Fruit fly (Drosophila melanogaster): ENCODE data around the gene CG42613.

Gene CG42613

DNA sequence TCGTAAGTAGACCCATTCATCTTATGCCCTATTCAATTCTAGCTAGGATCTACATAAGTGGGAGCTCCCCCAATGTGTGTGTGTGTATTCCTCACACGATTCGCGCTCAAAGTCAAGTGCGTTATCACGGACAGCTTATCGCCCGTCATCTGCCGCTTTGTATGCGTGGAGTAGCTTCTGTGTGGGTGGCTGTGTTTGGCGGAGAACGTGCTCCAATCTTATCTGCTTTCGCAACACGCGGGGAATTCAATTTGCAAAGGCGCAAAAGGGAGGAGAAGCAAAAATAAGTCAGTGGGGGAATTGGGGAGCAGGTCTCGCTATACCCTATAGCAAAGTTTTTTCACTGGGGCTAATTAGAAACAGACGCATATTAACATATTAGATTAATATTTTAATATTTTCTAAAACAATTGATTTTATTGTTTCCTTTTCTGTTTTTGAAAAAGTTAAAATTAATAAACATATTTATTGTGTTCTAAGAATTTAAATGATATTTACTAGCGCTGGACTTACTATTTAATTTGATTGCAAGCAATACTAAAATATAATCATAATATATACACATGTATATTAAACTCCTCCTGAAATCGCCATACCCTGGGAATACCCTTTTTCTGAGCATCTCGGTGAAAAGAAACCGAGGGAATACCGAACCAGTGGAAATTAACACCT is 56.3 kb downstream of the CG42613 start (continued):
- TF ChIP-seq CG8319 (GFP tag; optimal IDR thresholded peaks at IDR 0.05) (peak; percentile 79), Eip93F (GFP tag; optimal IDR thresholded peaks at IDR 0.05) (peak; percentile 66), Hr4 (GFP tag; optimal IDR thresholded peaks at IDR 0.05) (peak; percentile 71), Gug (GFP tag; IDR thresholded peaks at IDR 0.05) (no peak), CG9139 (GFP tag; optimal IDR thresholded peaks at IDR 0.05) (peak; percentile 38), fd85E (GFP tag; optimal IDR thresholded peaks at IDR 0.05) (peak; percentile 29), OdsH (GFP tag; optimal IDR thresholded peaks at IDR 0.05) (peak; percentile 85), svp (GFP tag) (peak; percentile 87), CG3919 (GFP tag; optimal IDR thresholded peaks at IDR 0.05) (peak; percentile 87), CG16779 (tag; optimal IDR thresholded peaks at IDR 0.05) (peak; percentile 59), pdm3 (GFP tag; optimal IDR thresholded peaks at IDR 0.05) (peak; percentile 82), Eip75B (GFP tag; optimal IDR thresholded peaks at IDR 0.05) (peak; percentile 58), Sox15 (GFP tag; optimal IDR thresholded peaks at IDR 0.05) (peak; percentile 81), CG6854 (GFP tag; optimal IDR thresholded peaks at IDR 0.05) (peak; percentile 48), Ets21C (GFP tag; optimal IDR thresholded peaks at IDR 0.05) (peak; percentile 60), Met (GFP tag; optimal IDR thresholded peaks at IDR 0.05) (peak; percentile 88), acj6 (GFP tag; optimal IDR thresholded peaks at IDR 0.05) (peak; percentile 89), Lpt (GFP tag; optimal IDR thresholded peaks at IDR 0.05) (peak; percentile 69), CG6808 (GFP tag; optimal IDR thresholded peaks at IDR 0.05) (peak; percentile 74), Hr38 (GFP tag; optimal IDR thresholded peaks at IDR 0.05) (no peak), CG32006 (GFP tag; optimal IDR thresholded peaks at IDR 0.05) (peak; percentile 86), ss (GFP tag; optimal IDR thresholded peaks at IDR 0.05) (peak in 1 of 2 experiments; percentile 47), CG6792 (GFP tag; optimal IDR thresholded peaks at IDR 0.05) (peak; percentile 87), CG15336 (GFP tag; IDR thresholded peaks at IDR 0.05) (peak; percentile 78; the same call in 1 of the 2 replicates)

- TF ChIP-seq CG8632 (GFP tag; optimal IDR thresholded peaks at IDR 0.05) (peak; percentile 23), ss (GFP tag; optimal IDR thresholded peaks at IDR 0.05) (no peak), Eip75B (GFP tag; optimal IDR thresholded peaks at IDR 0.05) (no peak), Hr4 (GFP tag; optimal IDR thresholded peaks at IDR 0.05) (peak; percentile 30), lz (GFP tag; optimal IDR thresholded peaks at IDR 0.05) (peak; percentile 3), Eip78C (GFP tag) (peak; percentile 68), CG10631 (GFP tag; optimal IDR thresholded peaks at IDR 0.05) (no peak), topi (GFP tag; optimal IDR thresholded peaks at IDR 0.05) (no peak), Hr38 (GFP tag; optimal IDR thresholded peaks at IDR 0.05) (no peak), Smox (GFP tag; optimal IDR thresholded peaks at IDR 0.05) (peak; percentile 16), pdm3 (GFP tag; optimal IDR thresholded peaks at IDR 0.05) (peak; percentile 30), CG6854 (GFP tag; optimal IDR thresholded peaks at IDR 0.05) (no peak), Hr39 (GFP tag; optimal IDR thresholded peaks at IDR 0.05) (peak; percentile 33), eg (GFP tag; IDR thresholded peaks at IDR 0.05) (no peak; the same call in 2 of the 3 replicates), CG3919 (GFP tag; optimal IDR thresholded peaks at IDR 0.05) (no peak), achi (GFP tag; optimal IDR thresholded peaks at IDR 0.05) (peak; percentile 39), OdsH (GFP tag; optimal IDR thresholded peaks at IDR 0.05) (peak; percentile 51), CG7368 (GFP tag; optimal IDR thresholded peaks at IDR 0.05) (no peak), vri (GFP tag; optimal IDR thresholded peaks at IDR 0.05) (no peak), esn (GFP tag; optimal IDR thresholded peaks at IDR 0.05) (no peak), CG9139 (GFP tag; optimal IDR thresholded peaks at IDR 0.05) (no peak), salr (GFP tag; optimal IDR thresholded peaks at IDR 0.05) (peak in 1 of 2 experiments; percentile 17), CG11762 (GFP tag; optimal IDR thresholded peaks at IDR 0.05; ENCODE audit: insufficient read depth) (no peak), Lpt (GFP tag; optimal IDR thresholded peaks at IDR 0.05) (no peak), CG11902 (GFP tag; optimal IDR thresholded peaks at IDR 0.05) (no peak), fkh (GFP tag; optimal IDR thresholded peaks at IDR 0.05) (no peak), CG10669 (GFP tag; optimal IDR thresholded peaks at IDR 0.05) (no peak), CG16779 (tag; optimal IDR thresholded peaks at IDR 0.05) (no peak), dac (GFP tag; optimal IDR thresholded peaks at IDR 0.05) (no peak), CG32006 (GFP tag; optimal IDR thresholded peaks at IDR 0.05) (peak; percentile 47), spab (GFP tag; optimal IDR thresholded peaks at IDR 0.05) (no peak), Sox14 (GFP tag; optimal IDR thresholded peaks at IDR 0.05) (peak; percentile 51), Eip93F (GFP tag; optimal IDR thresholded peaks at IDR 0.05) (no peak), CG11294 (GFP tag; IDR thresholded peaks at IDR 0.05) (peak; percentile 33; the same call in 1 of the 2 replicates), fd59A (GFP tag; optimal IDR thresholded peaks at IDR 0.05) (peak; percentile 2), acj6 (GFP tag; optimal IDR thresholded peaks at IDR 0.05) (peak; percentile 41)
Observed at dm6 chr3R:18986089-18986887, 57.3 kb downstream of the CG42613 start.
